Worm (Caenorhabditis elegans): Measurements from ENCODE around the gene W06B4.1.
A peak's percentile ranks its signal among the peaks of the same experiment; 100 is the strongest.

W06B4.1 gene

ce11 chrII:4518300-4518907 is 47.0 kb downstream of the W06B4.1 start, which contains the start of gene hlh-1:
Gene hlh-1 (plus strand): TSS chrII:4518574.
- no peak for TF ChIP-seq ceh-22 (tag; optimal IDR thresholded peaks at IDR 0.05)
- TF ChIP-seq ceh-48 (tag; optimal IDR thresholded peaks at IDR 0.05): no peak
- TF ChIP-seq ama-1 (optimal IDR thresholded peaks at IDR 0.05): no peak
- peak; percentile 60 for TF ChIP-seq rnt-1 (tag; optimal IDR thresholded peaks at IDR 0.05)
- no peak for TF ChIP-seq npax-4 (tag; optimal IDR thresholded peaks at IDR 0.05)
- no peak for TF ChIP-seq pha-2 (tag; optimal IDR thresholded peaks at IDR 0.05)
- TF ChIP-seq dve-1 (tag; optimal IDR thresholded peaks at IDR 0.05): no peak
- TF ChIP-seq nfya-1 (tag; optimal IDR thresholded peaks at IDR 0.05): peak; percentile 73
- no peak for TF ChIP-seq mec-3 (tag; optimal IDR thresholded peaks at IDR 0.05; ENCODE audit: borderline replicate concordance)
- no peak for TF ChIP-seq unc-42 (tag; optimal IDR thresholded peaks at IDR 0.05)
- no peak for TF ChIP-seq ceh-9 (tag; optimal IDR thresholded peaks at IDR 0.05)
- no peak for TF ChIP-seq ref-2 (tag; optimal IDR thresholded peaks at IDR 0.05)
- no peak for TF ChIP-seq ttx-3 (tag; optimal IDR thresholded peaks at IDR 0.05)
- no peak for TF ChIP-seq ceh-45 (GFP tag; IDR thresholded peaks at IDR 0.05)
- peak; percentile 67 for TF ChIP-seq ceh-18 (tag; optimal IDR thresholded peaks at IDR 0.05)
- TF ChIP-seq sox-4 (tag; optimal IDR thresholded peaks at IDR 0.05): no peak
- TF ChIP-seq unc-55 (GFP tag; optimal IDR thresholded peaks at IDR 0.05): peak; percentile 95
- TF ChIP-seq K09A11.1 (tag; optimal IDR thresholded peaks at IDR 0.05; ENCODE audit: insufficient read depth): no peak
- no peak for TF ChIP-seq hlh-13 (GFP tag; optimal IDR thresholded peaks at IDR 0.05)
- TF ChIP-seq ceh-30 (tag; optimal IDR thresholded peaks at IDR 0.05): no peak
- no peak for TF ChIP-seq unc-86 (tag; optimal IDR thresholded peaks at IDR 0.05)
- TF ChIP-seq ceh-24 (tag; optimal IDR thresholded peaks at IDR 0.05): no peak
- TF ChIP-seq nhr-232 (tag; optimal IDR thresholded peaks at IDR 0.05): no peak

ce11 chrII:4519976-4520594 is 48.7 kb downstream of the W06B4.1 start:
- TF ChIP-seq ceh-34 (tag; optimal IDR thresholded peaks at IDR 0.05) (peak; percentile 20), K09A11.1 (tag; optimal IDR thresholded peaks at IDR 0.05; ENCODE audit: insufficient read depth) (no peak), ceh-9 (tag; optimal IDR thresholded peaks at IDR 0.05) (no peak), syd-9 (tag; optimal IDR thresholded peaks at IDR 0.05) (no peak), hlh-30 (tag; optimal IDR thresholded peaks at IDR 0.05; ENCODE audit: insufficient read depth) (no peak), unc-55 (GFP tag; optimal IDR thresholded peaks at IDR 0.05) (peak; percentile 36), ceh-18 (tag; optimal IDR thresholded peaks at IDR 0.05) (peak; percentile 41), Y22D7AL.16 (tag; optimal IDR thresholded peaks at IDR 0.05) (no peak), rnt-1 (tag; optimal IDR thresholded peaks at IDR 0.05) (peak; percentile 55), unc-86 (tag; optimal IDR thresholded peaks at IDR 0.05) (no peak), C38D4.7 (GFP tag; optimal IDR thresholded peaks at IDR 0.05) (no peak), ztf-16 (tag; optimal IDR thresholded peaks at IDR 0.05) (no peak), sox-4 (tag; optimal IDR thresholded peaks at IDR 0.05) (no peak), lin-11 (tag; optimal IDR thresholded peaks at IDR 0.05) (no peak), ceh-2 (tag; optimal IDR thresholded peaks at IDR 0.05) (no peak), dve-1 (tag; optimal IDR thresholded peaks at IDR 0.05) (no peak), che-1 (tag; optimal IDR thresholded peaks at IDR 0.05) (no peak), ceh-22 (tag; optimal IDR thresholded peaks at IDR 0.05) (no peak), ref-2 (tag; optimal IDR thresholded peaks at IDR 0.05) (no peak), K02D7.2 (tag; optimal IDR thresholded peaks at IDR 0.05) (no peak), fax-1 (tag; optimal IDR thresholded peaks at IDR 0.05) (no peak), T23F11.4 (GFP tag; optimal IDR thresholded peaks at IDR 0.05) (no peak), unc-3 (GFP tag; conservative IDR thresholded peaks at IDR 0.05) (no peak), unc-3 (tag; optimal IDR thresholded peaks at IDR 0.05) (no peak), ceh-45 (GFP tag; IDR thresholded peaks at IDR 0.05) (no peak), hlh-15 (tag; optimal IDR thresholded peaks at IDR 0.05) (no peak), ahr-1 (tag; optimal IDR thresholded peaks at IDR 0.05) (no peak), hlh-8 (tag; optimal IDR thresholded peaks at IDR 0.05) (no peak), pat-9 (tag; optimal IDR thresholded peaks at IDR 0.05) (peak; percentile 49), pqm-1 (tag; optimal IDR thresholded peaks at IDR 0.05) (no peak)

Measured in whole organism, late embryonic.